Fruit fly (Drosophila melanogaster) Kc167 (cell line): Measurements from ENCODE around the gene Rpt3.

ENCODE experiments used
- h ChIP-seq: fragments of >200 bp; optimal IDR thresholded peaks from 3 replicates; lab custom pipeline; 2018; ENCODE audit warnings: missing external identifiers
- insv ChIP-seq: fragments of >200 bp; optimal IDR thresholded peaks from 3 replicates; lab custom pipeline; 2018; ENCODE audit warnings: missing external identifiers
- psq ChIP-seq: fragments of >200 bp; optimal IDR thresholded peaks from 2 replicates; lab custom pipeline; 2017; ENCODE audit warnings: missing external identifiers
- ttk ChIP-seq: sonication (Bioruptor generic); optimal IDR thresholded peaks from 2 replicates; lab custom pipeline; 2017; ENCODE audit warnings: missing external identifiers

- TF ChIP-seq insv (no peak), psq (no peak), h (lab: Kevin White, UChicago) (no peak), ttk (lab: Kevin White, UChicago) (no peak)
Observed at dm6 chrX:11147553-11148067, 22.7 kb downstream of the Rpt3 start.
